Fruit fly (Drosophila melanogaster) whole organism, embryonic: Measurements from ENCODE around the gene Hsp70Ba.

Experiments used
- Atf3 ChIP-seq: fragments of 200-800 bp; sonication (Bioruptor generic); optimal IDR thresholded peaks from 3 replicates; lab custom pipeline; 2016; ENCODE audit warnings: missing biosample characterization, missing genetic modification characterization
- Atf6 ChIP-seq: fragments of 200-800 bp; sonication (Bioruptor generic); IDR thresholded peaks from 2 replicates; pipeline ENCODE4 v1.3.6; 2022; ENCODE audit warnings: missing biosample characterization, missing genetic modification characterization
- CG10267 ChIP-seq: fragments of 200-800 bp; sonication (Bioruptor generic); optimal IDR thresholded peaks from 2 replicates; lab custom pipeline; 2018; ENCODE audit warnings: missing biosample characterization, mild to moderate bottlenecking, missing genetic modification characterization, moderate library complexity
- CG11247 ChIP-seq: fragments of 200-800 bp; sonication (Bioruptor generic); IDR thresholded peaks from 2 replicates; pipeline ENCODE4 v1.3.6; 2022; ENCODE audit warnings: missing biosample characterization, missing genetic modification characterization
- CG13123 ChIP-seq: fragments of 200-800 bp; sonication (Bioruptor generic); optimal IDR thresholded peaks from 2 replicates; lab custom pipeline; 2016; ENCODE audit warnings: missing biosample characterization, missing genetic modification characterization
- CG1647 ChIP-seq: fragments of 200-800 bp; sonication (Bioruptor generic); optimal IDR thresholded peaks from 3 replicates; lab custom pipeline; 2016; ENCODE audit warnings: missing biosample characterization, missing genetic modification characterization
- CG16779 ChIP-seq: fragments of 200-800 bp; sonication (Bioruptor generic); IDR thresholded peaks from 2 replicates; pipeline ENCODE4 v1.3.6; 2022; ENCODE audit warnings: missing biosample characterization, missing genetic modification characterization
- CG18262 ChIP-seq: fragments of 200-800 bp; optimal IDR thresholded peaks from 3 replicates; lab custom pipeline; 2019; ENCODE audit warnings: missing biosample characterization, mild to moderate bottlenecking, missing genetic modification characterization, moderate library complexity
- CG32767 ChIP-seq: fragments of 200-800 bp; sonication (Bioruptor generic); IDR thresholded peaks from 2 replicates; pipeline ENCODE4 v1.3.6; 2022; ENCODE audit warnings: missing biosample characterization, missing genetic modification characterization
- CG33557 ChIP-seq: fragments of 200-800 bp; sonication (Bioruptor generic); optimal IDR thresholded peaks from 2 replicates; lab custom pipeline; 2019; ENCODE audit warnings: missing biosample characterization, mild to moderate bottlenecking, missing genetic modification characterization, moderate library complexity
- CG34224 ChIP-seq: fragments of 200-800 bp; sonication (Bioruptor generic); IDR thresholded peaks from 3 replicates; pipeline ENCODE4 v1.3.6; 2022; ENCODE audit warnings: missing biosample characterization, missing genetic modification characterization; ENCODE audit not compliant: partially characterized antibody
- CG3726 ChIP-seq: fragments of 200-800 bp; sonication (Bioruptor generic); IDR thresholded peaks from 3 replicates; pipeline ENCODE4, ENCODE4 v1.3.6; 2022; ENCODE audit warnings: missing biosample characterization, missing genetic modification characterization
- CG3995 ChIP-seq: fragments of 200-800 bp; sonication (Bioruptor generic); optimal IDR thresholded peaks from 3 replicates; lab custom pipeline; 2016; ENCODE audit warnings: missing biosample characterization, missing genetic modification characterization
- CG4282 ChIP-seq: fragments of 200-800 bp; sonication (Bioruptor generic); optimal IDR thresholded peaks from 2 replicates; lab custom pipeline; 2016; ENCODE audit warnings: missing biosample characterization, missing genetic modification characterization
- CG6175 ChIP-seq: fragments of 200-800 bp; sonication (Bioruptor generic); IDR thresholded peaks from 3 replicates; pipeline ENCODE4 v1.3.6; 2022; ENCODE audit warnings: missing biosample characterization, missing genetic modification characterization
- CG6683 ChIP-seq: fragments of 200-800 bp; sonication (Bioruptor generic); optimal IDR thresholded peaks from 2 replicates; lab custom pipeline; 2017; ENCODE audit warnings: missing biosample characterization, mild to moderate bottlenecking, missing genetic modification characterization, missing genetic modification reagents
- CG7357 ChIP-seq: fragments of 200-800 bp; sonication (Bioruptor generic); IDR thresholded peaks from 3 replicates; pipeline ENCODE4 v1.3.6; 2022; ENCODE audit warnings: missing biosample characterization, missing genetic modification characterization
- CG8359 ChIP-seq: fragments of 200-800 bp; sonication (Bioruptor generic); optimal IDR thresholded peaks from 2 replicates; lab custom pipeline; 2017; ENCODE audit warnings: missing biosample characterization, mild to moderate bottlenecking, missing genetic modification characterization, borderline replicate concordance
- CG8478 ChIP-seq: fragments of >200 bp; optimal IDR thresholded peaks from 2 replicates; lab custom pipeline; 2018
- CG9609 ChIP-seq: fragments of 200-800 bp; sonication (Bioruptor generic); optimal IDR thresholded peaks from 3 replicates; lab custom pipeline; 2016; ENCODE audit warnings: missing biosample characterization, missing genetic modification characterization
- CG9797 ChIP-seq: fragments of 200-800 bp; sonication (Bioruptor generic); optimal IDR thresholded peaks from 3 replicates; lab custom pipeline; 2018; ENCODE audit warnings: missing biosample characterization, mild to moderate bottlenecking, missing genetic modification characterization
- CG9876 ChIP-seq: fragments of 200-800 bp; sonication (Bioruptor generic); optimal IDR thresholded peaks from 2 replicates; lab custom pipeline; 2016; ENCODE audit warnings: missing biosample characterization, missing genetic modification characterization
- Chrac-16 ChIP-seq: fragments of 200-800 bp; sonication (Bioruptor generic); optimal IDR thresholded peaks from 3 replicates; lab custom pipeline; 2016; ENCODE audit warnings: missing biosample characterization, missing genetic modification characterization
- Deaf1 ChIP-seq: fragments of 200-800 bp; optimal IDR thresholded peaks from 3 replicates; lab custom pipeline; 2019; ENCODE audit warnings: missing biosample characterization, mild to moderate bottlenecking, missing genetic modification characterization, moderate library complexity
- Dek ChIP-seq: fragments of 200-800 bp; sonication (Bioruptor generic); optimal IDR thresholded peaks from 3 replicates; lab custom pipeline; 2019; ENCODE audit warnings: missing biosample characterization, mild to moderate bottlenecking, missing genetic modification characterization, moderate library complexity
- Eip74EF ChIP-seq, 2 experiments: fragments of 200-800 bp in 1 of 2; fragments of >200 bp in 1 of 2; sonication (Bioruptor generic) in 1 of 2; optimal IDR thresholded peaks; 2 replicates each; lab custom pipeline; 2017 to 2019; ENCODE audit warnings: missing biosample characterization in 2 of 2, missing genetic modification characterization in 2 of 2, mild to moderate bottlenecking in 1 of 2, moderate library complexity in 1 of 2
- Hr39 ChIP-seq: fragments of >200 bp; optimal IDR thresholded peaks from 2 replicates; lab custom pipeline; 2017
- Max ChIP-seq: fragments of 200-800 bp; sonication (Bioruptor generic); optimal IDR thresholded peaks from 2 replicates; lab custom pipeline; 2016; ENCODE audit warnings: missing biosample characterization, mild to moderate bottlenecking, missing genetic modification characterization
- NC2α ChIP-seq: fragments of 200-800 bp; sonication (Bioruptor generic); optimal IDR thresholded peaks from 2 replicates; lab custom pipeline; 2016; ENCODE audit warnings: missing biosample characterization, missing genetic modification characterization
- NK7.1 ChIP-seq: fragments of 200-800 bp; sonication (Bioruptor generic); optimal IDR thresholded peaks from 3 replicates; lab custom pipeline; 2016; ENCODE audit warnings: missing biosample characterization, missing genetic modification characterization
- Nf-YA ChIP-seq: fragments of 200-800 bp; sonication (Bioruptor generic); IDR thresholded peaks from 2 replicates; pipeline ENCODE4 v1.3.6; 2022; ENCODE audit warnings: missing biosample characterization, missing genetic modification characterization
- Trl ChIP-seq, 3 experiments: fragments of >200 bp in 2 of 3; fragments of 200-800 bp in 1 of 3; sonication (Bioruptor generic) in 1 of 3; optimal IDR thresholded peaks; 2 replicates in 1 of 3; 3 replicates in 2 of 3; lab custom pipeline; 2016 to 2017; ENCODE audit warnings: missing biosample characterization in 1 of 3, missing genetic modification characterization in 1 of 3
- YL-1 ChIP-seq: fragments of 200-800 bp; sonication (Bioruptor generic); optimal IDR thresholded peaks from 3 replicates; lab custom pipeline; 2017; ENCODE audit warnings: missing biosample characterization, mild to moderate bottlenecking, missing genetic modification characterization
- abd-A ChIP-seq: fragments of 200-800 bp; sonication (Bioruptor generic); optimal IDR thresholded peaks from 3 replicates; lab custom pipeline; 2019; ENCODE audit warnings: missing biosample characterization, mild to moderate bottlenecking, missing genetic modification characterization, moderate library complexity
- ac ChIP-seq: fragments of 200-800 bp; sonication (Bioruptor generic); optimal IDR thresholded peaks from 3 replicates; lab custom pipeline; 2017; ENCODE audit warnings: missing biosample characterization, mild to moderate bottlenecking, missing genetic modification characterization
- btn ChIP-seq: fragments of 200-800 bp; sonication (Bioruptor generic); optimal IDR thresholded peaks from 2 replicates; lab custom pipeline; 2016; ENCODE audit warnings: missing biosample characterization, missing genetic modification characterization
- cg ChIP-seq: fragments of 200-800 bp; sonication (Bioruptor generic); optimal IDR thresholded peaks from 3 replicates; lab custom pipeline; 2019; ENCODE audit warnings: missing biosample characterization, mild to moderate bottlenecking, missing genetic modification characterization, moderate library complexity
- chm ChIP-seq: fragments of 200-800 bp; sonication (Bioruptor generic); IDR thresholded peaks from 2 replicates; pipeline ENCODE4 v1.3.6; 2022; ENCODE audit warnings: missing biosample characterization, missing genetic modification characterization
- ci ChIP-seq: fragments of 200-800 bp; sonication (Bioruptor generic); IDR thresholded peaks from 3 replicates; pipeline ENCODE4 v1.3.6; 2022; ENCODE audit warnings: missing biosample characterization, missing genetic modification characterization
- da ChIP-seq: fragments of 200-800 bp; sonication (Bioruptor generic); optimal IDR thresholded peaks from 2 replicates; lab custom pipeline; 2016; ENCODE audit warnings: missing biosample characterization, missing genetic modification characterization
- fu2 ChIP-seq: fragments of 200-800 bp; sonication (Bioruptor generic); optimal IDR thresholded peaks from 2 replicates; lab custom pipeline; 2016; ENCODE audit warnings: missing biosample characterization, missing genetic modification characterization
- gsb-n ChIP-seq: fragments of 200-800 bp; sonication (Bioruptor generic); optimal IDR thresholded peaks from 3 replicates; lab custom pipeline; 2018; ENCODE audit warnings: missing biosample characterization, mild to moderate bottlenecking, missing genetic modification characterization
- lov ChIP-seq, 2 experiments: fragments of 200-800 bp in 1 of 2; fragments of >200 bp in 1 of 2; sonication (Bioruptor generic) in 1 of 2; IDR thresholded peaks in 1 of 2; optimal IDR thresholded peaks in 1 of 2; 2 replicates in 1 of 2; 3 replicates in 1 of 2; pipeline versions ENCODE4 v1.3.6 to Lab custom; 2017 to 2022; ENCODE audit warnings: missing biosample characterization in 1 of 2, missing genetic modification characterization in 1 of 2
- mam ChIP-seq: fragments of 200-800 bp; sonication (Bioruptor generic); optimal IDR thresholded peaks from 3 replicates; lab custom pipeline; 2016; ENCODE audit warnings: missing biosample characterization, missing genetic modification characterization
- schlank ChIP-seq: fragments of 200-800 bp; sonication (Bioruptor generic); optimal IDR thresholded peaks from 2 replicates; lab custom pipeline; 2018; ENCODE audit warnings: missing biosample characterization, mild to moderate bottlenecking, missing genetic modification characterization
- sens-2 ChIP-seq: fragments of 200-800 bp; sonication (Bioruptor generic); IDR thresholded peaks from 2 replicates; pipeline ENCODE4 v1.3.6; 2022; ENCODE audit warnings: missing biosample characterization, missing genetic modification characterization
- sisA ChIP-seq: fragments of 200-800 bp; sonication (Bioruptor generic); IDR thresholded peaks from 2 replicates; pipeline ENCODE4 v1.3.6; 2022; ENCODE audit warnings: missing biosample characterization, missing genetic modification characterization
- trem ChIP-seq: fragments of 200-800 bp; optimal IDR thresholded peaks from 3 replicates; lab custom pipeline; 2019; ENCODE audit warnings: missing biosample characterization, mild to moderate bottlenecking, missing genetic modification characterization, moderate library complexity
- ttk ChIP-seq: fragments of 200-800 bp; sonication (Bioruptor generic); IDR thresholded peaks from 2 replicates; pipeline ENCODE4 v2.1.2; 2022; ENCODE audit warnings: missing biosample characterization, missing genetic modification characterization
- usp ChIP-seq: fragments of >200 bp; optimal IDR thresholded peaks from 2 replicates; lab custom pipeline; 2017; ENCODE audit warnings: missing biosample characterization, missing genetic modification characterization
- wek ChIP-seq: fragments of 200-800 bp; sonication (Bioruptor generic); optimal IDR thresholded peaks from 3 replicates; lab custom pipeline; 2018; ENCODE audit warnings: missing biosample characterization, mild to moderate bottlenecking, missing genetic modification characterization, moderate library complexity

Gene Hsp70Ba

DNA sequence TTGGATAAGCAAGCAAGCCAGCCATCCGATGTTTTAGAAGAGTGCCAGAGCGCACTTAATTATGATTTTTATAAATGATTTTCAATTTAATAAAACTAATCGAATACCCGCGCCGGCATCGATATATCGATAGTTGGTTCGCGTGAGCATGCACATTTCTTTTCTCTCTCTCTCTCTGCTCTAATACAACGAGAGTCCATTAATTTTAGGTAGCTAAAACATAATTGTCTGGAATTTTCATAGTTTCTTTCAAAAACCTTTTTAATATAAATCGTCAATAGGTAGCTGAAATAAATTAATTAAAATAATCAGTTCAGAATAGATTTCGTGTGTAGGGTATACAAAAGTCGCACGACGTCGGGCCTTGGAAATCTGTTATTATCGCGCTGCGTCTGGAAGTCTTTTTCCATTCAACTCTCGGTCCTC is 18.7 kb downstream of the Hsp70Ba start, which contains the start of gene CG18549 (continued):
- peak; percentile 99 for TF ChIP-seq schlank (tag; lab: Kevin White, UChicago)
- TF ChIP-seq wek = peak; percentile 98
- TF ChIP-seq Chrac-16 = peak; percentile 100
- no peak for TF ChIP-seq CG8478 (lab: Kevin White, UChicago)
- peak; percentile 100 for TF ChIP-seq chm (GFP tag; lab: Robert Waterston, UW)
- peak; percentile 99 for TF ChIP-seq CG9609 (GFP tag; lab: Kevin White, UChicago)
- peak; percentile 99 for TF ChIP-seq CG13123 (GFP tag; lab: Kevin White, UChicago)
- TF ChIP-seq ci (GFP tag; lab: Robert Waterston, UW) = peak; percentile 100
- peak; percentile 99 for TF ChIP-seq abd-A (tag; lab: Kevin White, UChicago)
- TF ChIP-seq NK7.1 (GFP tag; lab: Kevin White, UChicago) = peak; percentile 99
- peak; percentile 99 for TF ChIP-seq CG7357 (GFP tag; lab: Robert Waterston, UW)
- peak; percentile 100 for TF ChIP-seq CG3726 (GFP tag; lab: Robert Waterston, UW)
- TF ChIP-seq CG6175 (GFP tag; lab: Robert Waterston, UW) = peak; percentile 99
- TF ChIP-seq YL-1 = peak; percentile 100
- TF ChIP-seq CG34224 (GFP tag; lab: Robert Waterston, UW) = peak; percentile 89
- peak; percentile 96 for TF ChIP-seq CG9876 (GFP tag; lab: Kevin White, UChicago)
- TF ChIP-seq Hr39 (lab: Kevin White, UChicago) = no peak
- TF ChIP-seq mam (GFP tag; lab: Kevin White, UChicago) = peak; percentile 99
- peak; percentile 100 for TF ChIP-seq sens-2 (GFP tag; lab: Robert Waterston, UW)
- TF ChIP-seq NC2α (GFP tag; lab: Kevin White, UChicago) = peak; percentile 99
- TF ChIP-seq Eip74EF (GFP tag; optimal IDR thresholded peaks at IDR 0.05; lab: Kevin White, UChicago) = peak in 1 of 2 experiments; percentile 100
- TF ChIP-seq CG16779 (GFP tag; lab: Robert Waterston, UW) = peak; percentile 99
- TF ChIP-seq Trl (optimal IDR thresholded peaks at IDR 0.05; lab: Kevin White, UChicago) = peak; percentile 46 to 53
- peak; percentile 99 for TF ChIP-seq Trl (GFP tag; optimal IDR thresholded peaks at IDR 0.05; lab: Kevin White, UChicago)
- TF ChIP-seq CG33557 (GFP tag; lab: Kevin White, UChicago) = peak; percentile 100
- peak; percentile 100 for TF ChIP-seq Nf-YA (GFP tag; lab: Robert Waterston, UW)
- TF ChIP-seq da (GFP tag; lab: Kevin White, UChicago) = peak; percentile 97
- no peak for TF ChIP-seq usp (GFP tag; lab: Kevin White, UChicago)
- TF ChIP-seq CG10267 (tag; lab: Kevin White, UChicago) = peak; percentile 100
- TF ChIP-seq CG32767 = peak; percentile 100
- TF ChIP-seq CG6683 (GFP tag; lab: Kevin White, UChicago) = peak; percentile 99
- TF ChIP-seq gsb-n (tag; lab: Kevin White, UChicago) = peak; percentile 100
- TF ChIP-seq lov (optimal IDR thresholded peaks at IDR 0.05; lab: Kevin White, UChicago) = no peak
- TF ChIP-seq lov (GFP tag; IDR thresholded peaks at IDR 0.05; lab: Robert Waterston, UW) = peak; percentile 100
- TF ChIP-seq Deaf1 (tag; lab: Kevin White, UChicago) = peak; percentile 93
- TF ChIP-seq CG4282 (GFP tag; lab: Kevin White, UChicago) = peak; percentile 96
- peak; percentile 100 for TF ChIP-seq Atf6 (GFP tag; lab: Robert Waterston, UW)
- peak; percentile 100 for TF ChIP-seq ttk (GFP tag; lab: Robert Waterston, UW)
- TF ChIP-seq CG9797 = peak; percentile 80
- peak; percentile 100 for TF ChIP-seq sisA (GFP tag; lab: Robert Waterston, UW)
- TF ChIP-seq CG18262 = peak; percentile 100
- peak; percentile 98 for TF ChIP-seq ac (GFP tag; lab: Kevin White, UChicago)
- peak; percentile 99 for TF ChIP-seq Atf3
- TF ChIP-seq cg (GFP tag; lab: Kevin White, UChicago) = no peak
- TF ChIP-seq trem = peak; percentile 98
- peak; percentile 98 for TF ChIP-seq fu2 (GFP tag; lab: Kevin White, UChicago)
- peak; percentile 100 for TF ChIP-seq Max (GFP tag; lab: Kevin White, UChicago)
- peak; percentile 100 for TF ChIP-seq CG11247 (GFP tag; lab: Robert Waterston, UW)
- peak; percentile 99 for TF ChIP-seq btn (GFP tag; lab: Kevin White, UChicago)
- TF ChIP-seq CG8359 (GFP tag; lab: Kevin White, UChicago) = peak; percentile 97
- peak; percentile 100 for TF ChIP-seq Dek (tag; lab: Kevin White, UChicago)
- peak; percentile 99 for TF ChIP-seq CG1647 (GFP tag; lab: Kevin White, UChicago)
- TF ChIP-seq CG3995 (GFP tag; lab: Kevin White, UChicago) = peak; percentile 87
